Worm (Caenorhabditis elegans) whole organism, midembryonic: ENCODE measurements around the gene C23H3.5.

Experiments used
- T22C8.4 ChIP-seq: fragments of 200-800 bp; sonication (Bioruptor generic); IDR thresholded peaks from 2 replicates; pipeline ENCODE4 v1.3.6; 2022; ENCODE audit warnings: missing genetic modification characterization, missing compliant biosample characterization
- cog-1 ChIP-seq: sonication (generic microtip); optimal IDR thresholded peaks from 2 replicates; lab custom pipeline; 2016; ENCODE audit warnings: missing genetic modification characterization, missing compliant biosample characterization
- flt-1 ChIP-seq: fragments of 200-800 bp; sonication (Bioruptor generic); IDR thresholded peaks from 2 replicates; pipeline ENCODE4 v1.3.6; 2022; ENCODE audit warnings: missing genetic modification characterization, missing compliant biosample characterization
- klf-2 ChIP-seq: fragments of 200-800 bp; sonication (Bioruptor generic); conservative IDR thresholded peaks from 2 replicates; pipeline ENCODE4 v1.3.6; 2022; ENCODE audit warnings: missing genetic modification reagents, missing genetic modification characterization, missing compliant biosample characterization
- med-1 ChIP-seq: sonication (generic microtip); optimal IDR thresholded peaks from 2 replicates; lab custom pipeline; 2017; ENCODE audit warnings: missing genetic modification characterization, mild to moderate bottlenecking, missing compliant biosample characterization, antibody characterized with exemption, missing genetic modification reagents; ENCODE audit not compliant: insufficient read depth
- ref-1 ChIP-seq: fragments of 200-800 bp; sonication (Bioruptor generic); conservative IDR thresholded peaks from 2 replicates; pipeline ENCODE4 v1.3.6; 2022; ENCODE audit warnings: missing genetic modification reagents, missing genetic modification characterization, missing compliant biosample characterization
- tab-1 ChIP-seq: fragments of 200-800 bp; sonication (Bioruptor generic); IDR thresholded peaks from 2 replicates; pipeline ENCODE4 v1.3.6; 2022; ENCODE audit warnings: missing genetic modification characterization, missing compliant biosample characterization
- ztf-23 ChIP-seq: fragments of 200-800 bp; sonication (Bioruptor generic); IDR thresholded peaks from 2 replicates; pipeline ENCODE4 v1.3.6; 2022; ENCODE audit warnings: missing genetic modification reagents, missing genetic modification characterization, missing compliant biosample characterization
- ztf-29 ChIP-seq: fragments of 200-800 bp; sonication (Bioruptor generic); IDR thresholded peaks from 2 replicates; pipeline ENCODE4 v1.3.6; 2022; ENCODE audit warnings: missing genetic modification reagents, missing genetic modification characterization, missing compliant biosample characterization

Gene C23H3.5

ce11 chrII:39437-39836 lies 7.9 kb upstream of the C23H3.5 start, which contains the start of gene spp-24:
spp-24 (minus strand) TSS chrII:39537.
- no peak for TF ChIP-seq tab-1
- no peak for TF ChIP-seq T22C8.4
- no peak for TF ChIP-seq ref-1 (GFP tag; lab: Robert Waterston, UW)
- no peak for TF ChIP-seq cog-1
- no peak for TF ChIP-seq ztf-29
- no peak for TF ChIP-seq flt-1
- no peak for TF ChIP-seq med-1 (GFP tag; lab: Kevin White, UChicago)
- TF ChIP-seq klf-2: no peak
- TF ChIP-seq ztf-23: no peak

ce11 chrII:41914-42313 lies 5.5 kb upstream of the C23H3.5 start, which contains the start of gene F23F1.10:
F23F1.10 (minus strand) TSS chrII:41982.
- TF ChIP-seq ref-1 (GFP tag; lab: Robert Waterston, UW) (no peak), klf-2 (no peak), med-1 (GFP tag; lab: Kevin White, UChicago) (no peak), flt-1 (no peak), ztf-23 (no peak)

- TF ChIP-seq flt-1 (no peak), ref-1 (GFP tag; lab: Robert Waterston, UW) (no peak), tab-1 (no peak), ztf-29 (no peak), klf-2 (no peak), ztf-23 (no peak), med-1 (GFP tag; lab: Kevin White, UChicago) (no peak), T22C8.4 (no peak), cog-1 (no peak)
These were observed 3.7 kb upstream of the C23H3.5 start, which contains the start of gene nfyc-1 for ce11 chrII:43640-44039. nfyc-1 (plus strand) TSS chrII:43907.

ce11 chrII:44740-45139 lies 2.6 kb upstream of the C23H3.5 start, which contains the start of gene rpoa-49:
rpoa-49 (plus strand) TSS chrII:45040.
- no peak for TF ChIP-seq T22C8.4
- TF ChIP-seq klf-2: no peak
- no peak for TF ChIP-seq ref-1 (GFP tag; lab: Robert Waterston, UW)
- no peak for TF ChIP-seq ztf-29
- no peak for TF ChIP-seq flt-1
- TF ChIP-seq ztf-23: no peak

- no peak for TF ChIP-seq cog-1
- no peak for TF ChIP-seq ztf-29
- no peak for TF ChIP-seq T22C8.4
- TF ChIP-seq ref-1 (GFP tag; lab: Robert Waterston, UW): no peak
- TF ChIP-seq med-1 (GFP tag; lab: Kevin White, UChicago): no peak
- no peak for TF ChIP-seq flt-1
- no peak for TF ChIP-seq tab-1
- TF ChIP-seq ztf-23: no peak
- TF ChIP-seq klf-2: no peak
These were observed 1.3 kb upstream of the C23H3.5 start, which contains the start of gene rpt-4 for ce11 chrII:46116-46515. rpt-4 (minus strand) TSS chrII:46216.

ce11 chrII:50862-51261 lies 3.5 kb downstream of the C23H3.5 start:
- no peak for TF ChIP-seq ref-1 (GFP tag; lab: Robert Waterston, UW)
- TF ChIP-seq flt-1: no peak
- no peak for TF ChIP-seq tab-1
- no peak for TF ChIP-seq klf-2
- no peak for TF ChIP-seq ztf-23

ce11 chrII:51352-51751 lies 4.0 kb downstream of the C23H3.5 start, which contains the start of gene sptl-1:
sptl-1 (plus strand) TSS chrII:51652.
- TF ChIP-seq T22C8.4: no peak
- TF ChIP-seq flt-1: no peak
- no peak for TF ChIP-seq ref-1 (GFP tag; lab: Robert Waterston, UW)
- TF ChIP-seq med-1 (GFP tag; lab: Kevin White, UChicago): no peak
- no peak for TF ChIP-seq klf-2
- no peak for TF ChIP-seq tab-1
- no peak for TF ChIP-seq cog-1
- TF ChIP-seq ztf-23: no peak
- no peak for TF ChIP-seq ztf-29

- no peak for TF ChIP-seq flt-1
- no peak for TF ChIP-seq klf-2
These were observed 7.8 kb downstream of the C23H3.5 start, which contains the start of gene tre-5 for ce11 chrII:55204-55603. tre-5 (minus strand) TSS chrII:55304.

ce11 chrII:57370-57769 lies 10.0 kb downstream of the C23H3.5 start, which contains the start of gene ascc-1:
ascc-1 (plus strand) TSS chrII:57670.
- no peak for TF ChIP-seq klf-2
- no peak for TF ChIP-seq ref-1 (GFP tag; lab: Robert Waterston, UW)
- no peak for TF ChIP-seq ztf-29
- TF ChIP-seq flt-1: no peak
- no peak for TF ChIP-seq T22C8.4
- TF ChIP-seq med-1 (GFP tag; lab: Kevin White, UChicago): no peak
- no peak for TF ChIP-seq cog-1
- TF ChIP-seq ztf-23: no peak
- no peak for TF ChIP-seq tab-1

ce11 chrII:57873-58272 lies 10.5 kb downstream of the C23H3.5 start:
- no peak for TF ChIP-seq ref-1 (GFP tag; lab: Robert Waterston, UW)
- TF ChIP-seq tab-1: no peak
- TF ChIP-seq med-1 (GFP tag; lab: Kevin White, UChicago): no peak
- no peak for TF ChIP-seq flt-1
- no peak for TF ChIP-seq T22C8.4
- no peak for TF ChIP-seq ztf-23
- no peak for TF ChIP-seq klf-2
- TF ChIP-seq ztf-29: no peak

ce11 chrII:60049-60448 lies 12.7 kb downstream of the C23H3.5 start:
- TF ChIP-seq ztf-23: no peak
- TF ChIP-seq flt-1: no peak
- TF ChIP-seq tab-1: no peak
- no peak for TF ChIP-seq ztf-29
- TF ChIP-seq T22C8.4: no peak
- no peak for TF ChIP-seq ref-1 (GFP tag; lab: Robert Waterston, UW)
- TF ChIP-seq med-1 (GFP tag; lab: Kevin White, UChicago): no peak
- no peak for TF ChIP-seq klf-2
- no peak for TF ChIP-seq cog-1

- no peak for TF ChIP-seq med-1 (GFP tag; lab: Kevin White, UChicago)
- TF ChIP-seq T22C8.4: no peak
- no peak for TF ChIP-seq ztf-29
- no peak for TF ChIP-seq tab-1
- no peak for TF ChIP-seq flt-1
These were observed 13.6 kb downstream of the C23H3.5 start, which contains the start of gene C23H3.2 for ce11 chrII:61013-61412. C23H3.2 (plus strand) TSS chrII:61313.
